Worm (Caenorhabditis elegans): ENCODE results near the gene F26D11.12.

DNA sequence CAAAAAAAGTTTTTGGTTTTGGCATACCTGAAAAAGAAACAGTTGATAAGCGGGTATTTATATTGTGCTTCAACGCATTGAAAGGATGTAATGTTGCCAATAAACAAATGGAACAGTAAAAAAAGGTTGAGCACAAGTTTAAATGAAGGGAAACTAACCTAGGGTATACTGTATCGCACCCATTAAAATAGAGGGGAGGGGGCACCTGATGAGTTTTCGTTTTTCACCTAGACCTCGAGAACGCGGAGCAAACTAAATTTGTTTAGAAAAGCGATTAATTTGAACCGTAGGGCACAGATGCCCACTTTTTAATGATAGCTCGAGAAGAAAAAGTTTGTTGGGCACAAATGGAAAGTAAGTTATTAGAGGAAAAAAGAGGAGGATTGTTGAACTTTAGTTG, 22.1 kb downstream of the F26D11.12 start, which contains the start of gene ncx-10:
- TF ChIP-seq dmd-6 (GFP tag; IDR thresholded peaks at IDR 0.05): no peak
- no peak for TF ChIP-seq mep-1 (tag; optimal IDR thresholded peaks at IDR 0.05)
- TF ChIP-seq snpc-4 (tag; optimal IDR thresholded peaks at IDR 0.05): no peak
- no peak for TF ChIP-seq ama-1 (optimal IDR thresholded peaks at IDR 0.05)
- no peak for TF ChIP-seq ZK546.5 (tag; optimal IDR thresholded peaks at IDR 0.05)
- no peak for TF ChIP-seq hlh-30 (tag; optimal IDR thresholded peaks at IDR 0.05; ENCODE audit: insufficient read depth)
- no peak for TF ChIP-seq nhr-237 (tag; optimal IDR thresholded peaks at IDR 0.05)
- TF ChIP-seq fos-1 (tag; optimal IDR thresholded peaks at IDR 0.05): no peak

All from whole organism, L4 larva.